Fruit fly (Drosophila melanogaster): ENCODE measurements around the gene Epp.

dm6 chr3R:23942550-23942949 is 50.2 kb downstream of the Epp start:
- TF ChIP-seq N (GFP tag; optimal IDR thresholded peaks at IDR 0.05) (no peak), psq (GFP tag; optimal IDR thresholded peaks at IDR 0.05) (no peak), pan (optimal IDR thresholded peaks at IDR 0.05) (no peak), h (GFP tag; optimal IDR thresholded peaks at IDR 0.05) (no peak), Dfd (GFP tag; optimal IDR thresholded peaks at IDR 0.05) (no peak), jim (GFP tag; optimal IDR thresholded peaks at IDR 0.05) (no peak)

Measured in whole organism, wandering third instar larva.